Worm (Caenorhabditis elegans) whole organism, early embryonic: Measurements from ENCODE around the gene W02H3.1.

Experiments
- B0310.2 ChIP-seq: sonication (generic microtip); optimal IDR thresholded peaks from 2 replicates; lab custom pipeline; 2016; ENCODE audit warnings: mild to moderate bottlenecking, missing genetic modification characterization, missing compliant biosample characterization
- F13C5.2 ChIP-seq: sonication (generic microtip); optimal IDR thresholded peaks from 2 replicates; lab custom pipeline; 2017; ENCODE audit warnings: mild to moderate bottlenecking, missing genetic modification characterization, inconsistent platforms, missing compliant biosample characterization
- aly-1 ChIP-seq: sonication (generic microtip); optimal IDR thresholded peaks from 2 replicates; lab custom pipeline; 2016; ENCODE audit warnings: missing genetic modification characterization, missing compliant biosample characterization
- ama-1 ChIP-seq: fragments of 150-350 bp; optimal IDR thresholded peaks from 2 replicates; lab custom pipeline; 2014
- ceh-13 ChIP-seq: fragments of 200-800 bp; sonication (Bioruptor generic); optimal IDR thresholded peaks from 2 replicates; lab custom pipeline; 2018; ENCODE audit warnings: mild to moderate bottlenecking, missing genetic modification characterization, missing compliant biosample characterization
- ceh-36 ChIP-seq: sonication (generic microtip); optimal IDR thresholded peaks from 2 replicates; lab custom pipeline; 2016; ENCODE audit warnings: missing genetic modification characterization, inconsistent platforms, missing compliant biosample characterization
- ets-7 ChIP-seq: sonication (generic microtip); optimal IDR thresholded peaks from 2 replicates; lab custom pipeline; 2016; ENCODE audit warnings: missing genotype, missing genetic modification characterization, missing compliant biosample characterization
- flt-1 ChIP-seq: fragments of 200-800 bp; sonication (Bioruptor generic); IDR thresholded peaks from 2 replicates; pipeline ENCODE4 v1.3.6; 2022; ENCODE audit warnings: missing genetic modification characterization, missing compliant biosample characterization
- hmbx-1 ChIP-seq: sonication (generic microtip); optimal IDR thresholded peaks from 2 replicates; lab custom pipeline; 2016; ENCODE audit warnings: mild to moderate bottlenecking, missing genetic modification characterization, missing compliant biosample characterization
- hmg-4 ChIP-seq: fragments of 200-800 bp; sonication (Bioruptor generic); optimal IDR thresholded peaks from 2 replicates; lab custom pipeline; 2018; ENCODE audit warnings: mild to moderate bottlenecking, missing genetic modification characterization, missing compliant biosample characterization
- hnd-1 ChIP-seq: sonication (generic microtip); optimal IDR thresholded peaks from 2 replicates; lab custom pipeline; 2016; ENCODE audit warnings: missing genetic modification characterization, missing compliant biosample characterization
- pes-1 ChIP-seq: fragments of 200-800 bp; sonication (Bioruptor generic); IDR thresholded peaks from 2 replicates; pipeline ENCODE4 v1.3.6; 2022; ENCODE audit warnings: missing genetic modification reagents, missing genetic modification characterization, missing compliant biosample characterization
- scrt-1 ChIP-seq: fragments of 200-800 bp; sonication (Bioruptor generic); IDR thresholded peaks from 2 replicates; pipeline ENCODE4 v1.3.6; 2022; ENCODE audit warnings: missing genetic modification characterization, missing compliant biosample characterization
- sea-1 ChIP-seq: fragments of 200-800 bp; sonication (Bioruptor generic); conservative IDR thresholded peaks from 2 replicates; pipeline ENCODE4 v1.3.6; 2022; ENCODE audit warnings: missing genetic modification characterization, missing compliant biosample characterization
- tbx-11 ChIP-seq: fragments of 200-800 bp; sonication (Bioruptor generic); IDR thresholded peaks from 2 replicates; pipeline ENCODE4 v1.3.6; 2022; ENCODE audit warnings: missing genetic modification characterization, missing compliant biosample characterization
- tbx-37 ChIP-seq: fragments of 200-800 bp; sonication (Bioruptor generic); conservative IDR thresholded peaks from 2 replicates; pipeline ENCODE4 v1.3.6; 2022; ENCODE audit warnings: missing genetic modification reagents, missing genetic modification characterization, missing compliant biosample characterization
- tra-4 ChIP-seq: sonication (generic microtip); optimal IDR thresholded peaks from 2 replicates; lab custom pipeline; 2017; ENCODE audit warnings: missing genetic modification characterization, missing compliant biosample characterization

The W02H3.1 gene

ce11 chrX:11088952-11089351 is 16.3 kb downstream of the W02H3.1 start, which contains the start of gene W04G3.11:
W04G3.11 (plus strand) TSS chrX:11089195.
- TF ChIP-seq hmg-4 (GFP tag; lab: Kevin White, UChicago) = no peak
- no peak for TF ChIP-seq ceh-36
- no peak for TF ChIP-seq flt-1 (GFP tag; lab: Robert Waterston, UW)
- TF ChIP-seq hnd-1 (tag; lab: Kevin White, UChicago) = no peak
- no peak for TF ChIP-seq hmbx-1 (tag; lab: Kevin White, UChicago)
- TF ChIP-seq tbx-11 (GFP tag; lab: Robert Waterston, UW) = no peak
- no peak for TF ChIP-seq pes-1 (GFP tag; lab: Robert Waterston, UW)
- TF ChIP-seq tra-4 (tag; lab: Kevin White, UChicago) = no peak
- no peak for TF ChIP-seq ama-1 (lab: Kevin White, UChicago)
- TF ChIP-seq ceh-13 (GFP tag; lab: Kevin White, UChicago) = no peak
- no peak for TF ChIP-seq scrt-1 (GFP tag; lab: Robert Waterston, UW)
- no peak for TF ChIP-seq B0310.2 (tag; lab: Kevin White, UChicago)
- TF ChIP-seq ets-7 (tag; lab: Kevin White, UChicago) = no peak
- TF ChIP-seq sea-1 (GFP tag; lab: Robert Waterston, UW) = no peak
- TF ChIP-seq aly-1 (tag; lab: Kevin White, UChicago) = no peak
- no peak for TF ChIP-seq F13C5.2 (tag; lab: Kevin White, UChicago)

- TF ChIP-seq pes-1 (GFP tag; lab: Robert Waterston, UW) (no peak), F13C5.2 (tag; lab: Kevin White, UChicago) (no peak), ama-1 (lab: Kevin White, UChicago) (no peak), tra-4 (tag; lab: Kevin White, UChicago) (no peak), B0310.2 (tag; lab: Kevin White, UChicago) (no peak), tbx-37 (GFP tag; lab: Robert Waterston, UW) (no peak), hnd-1 (tag; lab: Kevin White, UChicago) (no peak), scrt-1 (GFP tag; lab: Robert Waterston, UW) (no peak), ceh-36 (no peak), ets-7 (tag; lab: Kevin White, UChicago) (no peak), ceh-13 (GFP tag; lab: Kevin White, UChicago) (no peak), tbx-11 (GFP tag; lab: Robert Waterston, UW) (no peak), sea-1 (GFP tag; lab: Robert Waterston, UW) (no peak), flt-1 (GFP tag; lab: Robert Waterston, UW) (no peak), hmg-4 (GFP tag; lab: Kevin White, UChicago) (no peak), aly-1 (tag; lab: Kevin White, UChicago) (no peak), hmbx-1 (tag; lab: Kevin White, UChicago) (no peak)
Observed at ce11 chrX:11085162-11085561, 20.1 kb downstream of the W02H3.1 start, which contains the start of gene W04G3.7. W04G3.7 (minus strand) TSS chrX:11085262.

- TF ChIP-seq B0310.2 (tag; lab: Kevin White, UChicago) (no peak), aly-1 (tag; lab: Kevin White, UChicago) (no peak), hnd-1 (tag; lab: Kevin White, UChicago) (no peak), ceh-13 (GFP tag; lab: Kevin White, UChicago) (no peak), ets-7 (tag; lab: Kevin White, UChicago) (no peak), tra-4 (tag; lab: Kevin White, UChicago) (no peak), hmg-4 (GFP tag; lab: Kevin White, UChicago) (no peak), F13C5.2 (tag; lab: Kevin White, UChicago) (no peak), ceh-36 (no peak), tbx-37 (GFP tag; lab: Robert Waterston, UW) (no peak), ama-1 (lab: Kevin White, UChicago) (no peak), scrt-1 (GFP tag; lab: Robert Waterston, UW) (no peak), hmbx-1 (tag; lab: Kevin White, UChicago) (no peak), flt-1 (GFP tag; lab: Robert Waterston, UW) (no peak), sea-1 (GFP tag; lab: Robert Waterston, UW) (no peak)
Observed at ce11 chrX:11080170-11080728, 25.0 kb downstream of the W02H3.1 start, which contains the start of gene sulp-7. sulp-7 (plus strand) TSS chrX:11080678.

ce11 chrX:11079667-11080066 is 25.6 kb downstream of the W02H3.1 start, which contains the start of gene W04G3.13:
W04G3.13 (minus strand) TSS chrX:11079767.
- no peak for TF ChIP-seq F13C5.2 (tag; lab: Kevin White, UChicago)
- TF ChIP-seq flt-1 (GFP tag; lab: Robert Waterston, UW) = no peak
- TF ChIP-seq tra-4 (tag; lab: Kevin White, UChicago) = no peak
- no peak for TF ChIP-seq B0310.2 (tag; lab: Kevin White, UChicago)
- no peak for TF ChIP-seq ceh-36
- no peak for TF ChIP-seq tbx-11 (GFP tag; lab: Robert Waterston, UW)
- TF ChIP-seq scrt-1 (GFP tag; lab: Robert Waterston, UW) = no peak
- TF ChIP-seq ets-7 (tag; lab: Kevin White, UChicago) = no peak
- TF ChIP-seq sea-1 (GFP tag; lab: Robert Waterston, UW) = no peak
- TF ChIP-seq pes-1 (GFP tag; lab: Robert Waterston, UW) = no peak
- no peak for TF ChIP-seq ceh-13 (GFP tag; lab: Kevin White, UChicago)
- TF ChIP-seq tbx-37 (GFP tag; lab: Robert Waterston, UW) = no peak
- TF ChIP-seq aly-1 (tag; lab: Kevin White, UChicago) = no peak
- TF ChIP-seq hmbx-1 (tag; lab: Kevin White, UChicago) = no peak
- no peak for TF ChIP-seq ama-1 (lab: Kevin White, UChicago)
- no peak for TF ChIP-seq hmg-4 (GFP tag; lab: Kevin White, UChicago)

ce11 chrX:11078150-11078549 is 27.1 kb downstream of the W02H3.1 start, which contains the start of gene W04G3.10:
W04G3.10 (minus strand) TSS chrX:11078250.
- TF ChIP-seq hmg-4 (GFP tag; lab: Kevin White, UChicago) (no peak), F13C5.2 (tag; lab: Kevin White, UChicago) (no peak)

- TF ChIP-seq ets-7 (tag; lab: Kevin White, UChicago) (no peak), hmg-4 (GFP tag; lab: Kevin White, UChicago) (no peak), pes-1 (GFP tag; lab: Robert Waterston, UW) (no peak), scrt-1 (GFP tag; lab: Robert Waterston, UW) (no peak), ama-1 (lab: Kevin White, UChicago) (no peak), flt-1 (GFP tag; lab: Robert Waterston, UW) (no peak), tbx-11 (GFP tag; lab: Robert Waterston, UW) (no peak)
Observed at ce11 chrX:11076491-11076890, 28.8 kb downstream of the W02H3.1 start, which contains the start of gene W04G3.12. W04G3.12 (minus strand) TSS chrX:11076801.
